Fruit fly (Drosophila melanogaster) whole organism, adult: ENCODE measurements around the gene MSBP.

Source experiments
- CG11617 ChIP-seq: fragments of 200-800 bp; sonication (Bioruptor generic); optimal IDR thresholded peaks from 2 replicates; lab custom pipeline; 2017; ENCODE audit warnings: mild to moderate bottlenecking, missing biosample characterization, missing genetic modification reagents, missing genetic modification characterization
- CG1620 ChIP-seq: fragments of 200-800 bp; sonication (Bioruptor generic); optimal IDR thresholded peaks from 2 replicates; lab custom pipeline; 2016; ENCODE audit warnings: missing biosample characterization, missing genetic modification characterization
- CG33017 ChIP-seq: fragments of 200-800 bp; sonication (Bioruptor generic); optimal IDR thresholded peaks from 2 replicates; lab custom pipeline; 2018; ENCODE audit warnings: missing biosample characterization, mild to moderate bottlenecking, missing genetic modification characterization, moderate library complexity
- CG5204 ChIP-seq: fragments of 200-800 bp; sonication (Bioruptor generic); optimal IDR thresholded peaks from 2 replicates; lab custom pipeline; 2016; ENCODE audit warnings: missing biosample characterization, missing genetic modification characterization
- CG7045 ChIP-seq: fragments of 200-800 bp; sonication (Bioruptor generic); optimal IDR thresholded peaks from 2 replicates; lab custom pipeline; 2017; ENCODE audit warnings: missing biosample characterization, mild to moderate bottlenecking, missing genetic modification characterization
- CG7101 ChIP-seq: fragments of 200-800 bp; sonication (Bioruptor generic); optimal IDR thresholded peaks from 2 replicates; lab custom pipeline; 2018; ENCODE audit warnings: missing biosample characterization, mild to moderate bottlenecking, missing genetic modification characterization, moderate library complexity
- Clk ChIP-seq: fragments of 200-800 bp; sonication (Bioruptor generic); optimal IDR thresholded peaks from 2 replicates; lab custom pipeline; 2017; ENCODE audit warnings: missing biosample characterization, missing genetic modification characterization
- Crg-1 ChIP-seq: fragments of 200-800 bp; sonication (Bioruptor generic); optimal IDR thresholded peaks from 2 replicates; lab custom pipeline; 2016; ENCODE audit warnings: missing biosample characterization, missing genetic modification characterization
- Mnt ChIP-seq: fragments of 200-800 bp; sonication (Bioruptor generic); optimal IDR thresholded peaks from 2 replicates; lab custom pipeline; 2016; ENCODE audit warnings: missing biosample characterization, mild to moderate bottlenecking, missing genetic modification characterization
- bab1 ChIP-seq: fragments of 200-800 bp; sonication (Bioruptor generic); optimal IDR thresholded peaks from 3 replicates; lab custom pipeline; 2019; ENCODE audit warnings: missing biosample characterization, mild to moderate bottlenecking, missing genetic modification characterization, moderate library complexity
- kay ChIP-seq: fragments of 200-800 bp; sonication (Bioruptor generic); peaks from one replicate; lab custom pipeline; 2016; ENCODE audit warnings: missing biosample characterization, missing genetic modification characterization, borderline replicate concordance
- ovo ChIP-seq: fragments of 200-800 bp; sonication (Bioruptor generic); optimal IDR thresholded peaks from 2 replicates; lab custom pipeline; 2016; ENCODE audit warnings: missing biosample characterization, missing genetic modification characterization
- toe ChIP-seq: fragments of 200-800 bp; sonication (Bioruptor generic); optimal IDR thresholded peaks from 2 replicates; lab custom pipeline; 2016; ENCODE audit warnings: missing biosample characterization, missing genetic modification characterization

- TF ChIP-seq CG7045 (GFP tag; lab: Kevin White, UChicago) (no peak), bab1 (GFP tag; lab: Kevin White, UChicago) (peak; percentile 43), CG7101 (tag; lab: Kevin White, UChicago) (no peak), CG5204 (GFP tag; lab: Kevin White, UChicago) (no peak), Clk (GFP tag; lab: Kevin White, UChicago) (no peak), kay (GFP tag; lab: Kevin White, UChicago) (no peak), CG11617 (no peak), ovo (GFP tag; lab: Kevin White, UChicago) (peak; percentile 10), Mnt (GFP tag; lab: Kevin White, UChicago) (no peak), CG1620 (GFP tag; lab: Kevin White, UChicago) (peak; percentile 42), toe (GFP tag; lab: Kevin White, UChicago) (no peak), Crg-1 (GFP tag; lab: Kevin White, UChicago) (no peak), CG33017 (no peak)
Observed at dm6 chrX:15859869-15860268, 30.0 kb downstream of the MSBP start, which contains the start of gene Gbeta13F.
